Fruit fly (Drosophila melanogaster): Measurements from ENCODE around the gene CG3402.

dm6 chr3L:610765-611164, 41.9 kb downstream of the CG3402 start:
- TF ChIP-seq Dll (optimal IDR thresholded peaks at IDR 0.05): no peak
- no peak for TF ChIP-seq CG8478 (optimal IDR thresholded peaks at IDR 0.05)
- TF ChIP-seq pan (optimal IDR thresholded peaks at IDR 0.05): no peak
- TF ChIP-seq psq (optimal IDR thresholded peaks at IDR 0.05): no peak
- no peak for TF ChIP-seq usp (GFP tag; optimal IDR thresholded peaks at IDR 0.05)
